Fruit fly (Drosophila melanogaster): ENCODE results near the gene Cyp9f2.

DNA sequence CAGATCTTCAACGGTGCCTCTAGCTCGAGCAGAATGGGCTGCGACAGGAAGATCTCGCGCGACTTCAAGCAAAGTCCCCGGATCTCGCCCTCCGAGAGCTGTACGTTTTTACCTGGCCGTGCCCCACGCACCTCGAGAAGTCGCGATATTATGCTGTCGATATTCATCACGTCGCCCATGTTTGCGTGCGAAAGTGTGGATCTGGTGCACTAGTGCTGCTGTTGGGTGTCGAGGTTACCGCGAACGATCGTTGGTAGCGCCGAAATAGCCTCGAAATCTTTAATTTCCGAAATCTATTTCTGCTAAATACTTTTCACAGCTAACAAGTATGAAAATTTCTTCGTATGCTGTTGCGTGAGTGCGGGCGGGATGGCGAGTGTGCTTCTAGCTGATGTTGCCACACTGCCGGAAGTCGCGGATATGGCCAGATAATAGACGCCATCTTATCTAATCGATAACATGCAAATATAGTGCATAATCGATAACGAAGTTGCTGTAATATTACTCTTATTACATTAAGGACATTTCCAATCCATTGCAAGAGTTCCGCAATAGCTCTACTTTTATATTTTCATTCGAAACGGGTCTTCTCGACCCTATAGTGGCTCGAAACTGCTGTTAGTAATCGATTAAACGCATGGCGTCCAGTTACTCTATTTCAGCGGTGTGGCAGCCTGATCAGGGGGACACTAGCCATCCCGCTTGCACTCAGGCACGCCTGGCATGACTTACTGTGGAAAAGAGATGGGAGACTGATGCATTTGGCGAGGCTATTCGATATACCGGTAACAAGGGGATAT is 19.9 kb upstream of the Cyp9f2 start, which contains the start of gene Pp1-87B:
- TF ChIP-seq Myc (optimal IDR thresholded peaks at IDR 0.05) (no peak), psq (optimal IDR thresholded peaks at IDR 0.05) (peak; percentile 100), Sin3A (optimal IDR thresholded peaks at IDR 0.05) (peak; percentile 32)
